Worm (Caenorhabditis elegans) whole organism, L1 larva: ENCODE data around the gene Y32G9A.2.

ENCODE experiments used
- C34B4.2 ChIP-seq: sonication (generic microtip); optimal IDR thresholded peaks from 2 replicates; lab custom pipeline; 2017; ENCODE audit warnings: mild to moderate bottlenecking, missing genetic modification characterization, missing compliant biosample characterization
- F16B12.6 ChIP-seq: fragments of 150-350 bp; optimal IDR thresholded peaks from 2 replicates; lab custom pipeline; 2014; ENCODE audit warnings: missing biosample characterization, missing genetic modification characterization
- aha-1 ChIP-seq: fragments of 150-350 bp; optimal IDR thresholded peaks from 2 replicates; lab custom pipeline; 2014; ENCODE audit warnings: missing biosample characterization, missing genetic modification characterization
- alr-1 ChIP-seq: fragments of 200-800 bp; sonication (Bioruptor generic); optimal IDR thresholded peaks from 2 replicates; lab custom pipeline; 2018; ENCODE audit warnings: borderline replicate concordance, mild to moderate bottlenecking, missing genetic modification characterization, missing compliant biosample characterization
- ama-1 ChIP-seq: fragments of 150-350 bp; optimal IDR thresholded peaks from 2 replicates; lab custom pipeline; 2014
- ceh-82 ChIP-seq, 3 experiments: fragments of 150-350 bp in 1 of 3; sonication (generic microtip) in 2 of 3; optimal IDR thresholded peaks; 2 replicates each; lab custom pipeline; 2014 to 2017; ENCODE audit warnings: missing biosample characterization in 3 of 3, missing genetic modification characterization in 3 of 3
- ceh-90 ChIP-seq: sonication (generic microtip); optimal IDR thresholded peaks from 2 replicates; lab custom pipeline; 2016; ENCODE audit warnings: missing genetic modification characterization, missing compliant biosample characterization
- efl-3 ChIP-seq: fragments of 200-800 bp; sonication (Bioruptor generic); optimal IDR thresholded peaks from 2 replicates; lab custom pipeline; 2018; ENCODE audit warnings: mild to moderate bottlenecking, missing genetic modification characterization, missing compliant biosample characterization
- egl-27 ChIP-seq, 2 experiments: fragments of 150-350 bp in 1 of 2; sonication (generic microtip); optimal IDR thresholded peaks; 3 replicates each; lab custom pipeline; 2017 to 2018; ENCODE audit warnings: missing biosample characterization in 2 of 2, missing genetic modification characterization in 2 of 2, missing genetic modification reagents in 2 of 2
- elt-2 ChIP-seq: sonication (generic microtip); optimal IDR thresholded peaks from 2 replicates; lab custom pipeline; 2016; ENCODE audit warnings: missing genetic modification characterization, mild to moderate bottlenecking, inconsistent platforms, missing compliant biosample characterization, missing genetic modification reagents
- ets-5 ChIP-seq: fragments of 200-800 bp; sonication (Bioruptor generic); IDR thresholded peaks from 2 replicates; pipeline ENCODE4 v1.3.6; 2022; ENCODE audit warnings: missing genetic modification characterization, missing compliant biosample characterization
- fkh-4 ChIP-seq: sonication (generic microtip); optimal IDR thresholded peaks from 2 replicates; lab custom pipeline; 2016; ENCODE audit warnings: missing compliant biosample characterization, missing genetic modification characterization, borderline replicate concordance
- fkh-8 ChIP-seq: sonication (generic microtip); optimal IDR thresholded peaks from 2 replicates; lab custom pipeline; 2016; ENCODE audit warnings: mild to moderate bottlenecking, missing genetic modification characterization, missing compliant biosample characterization
- fos-1 ChIP-seq: fragments of 150-350 bp; optimal IDR thresholded peaks from 2 replicates; lab custom pipeline; 2014; ENCODE audit warnings: missing biosample characterization, missing genetic modification characterization
- hlh-17 ChIP-seq: fragments of 200-800 bp; sonication (Bioruptor generic); optimal IDR thresholded peaks from 2 replicates; lab custom pipeline; 2018; ENCODE audit warnings: missing genetic modification characterization, mild to moderate bottlenecking, missing compliant biosample characterization, moderate library complexity, borderline replicate concordance
- hlh-4 ChIP-seq: sonication (generic microtip); optimal IDR thresholded peaks from 2 replicates; lab custom pipeline; 2016; ENCODE audit warnings: mild to moderate bottlenecking, missing genetic modification characterization, missing compliant biosample characterization
- hpl-2 ChIP-seq: fragments of 150-350 bp; optimal IDR thresholded peaks from 2 replicates; lab custom pipeline; 2014; ENCODE audit warnings: missing biosample characterization, missing genetic modification reagents, missing genetic modification characterization
- isw-1 ChIP-seq: fragments of 200-800 bp; sonication (Bioruptor generic); IDR thresholded peaks from 2 replicates; pipeline ENCODE4 v1.3.6; 2022; ENCODE audit warnings: missing genetic modification characterization, missing compliant biosample characterization
- lin-35 ChIP-seq, 2 experiments: fragments of 150-350 bp; optimal IDR thresholded peaks; 2 replicates each; lab custom pipeline; 2014; ENCODE audit warnings: missing biosample characterization in 2 of 2, missing genetic modification characterization in 2 of 2, missing genetic modification reagents in 2 of 2
- lin-39 ChIP-seq: fragments of 150-350 bp; optimal IDR thresholded peaks from 2 replicates; lab custom pipeline; 2014; ENCODE audit warnings: missing biosample characterization, missing genetic modification reagents, missing genetic modification characterization
- lsy-2 ChIP-seq, 2 experiments: fragments of 150-350 bp; optimal IDR thresholded peaks; 2 replicates each; lab custom pipeline; 2014; ENCODE audit warnings: missing biosample characterization in 2 of 2, missing genetic modification characterization in 2 of 2
- nhr-11 ChIP-seq: fragments of 150-350 bp; optimal IDR thresholded peaks from 2 replicates; lab custom pipeline; 2014; ENCODE audit warnings: missing biosample characterization, missing genetic modification characterization
- nhr-12 ChIP-seq: sonication (generic microtip); optimal IDR thresholded peaks from 2 replicates; lab custom pipeline; 2017; ENCODE audit warnings: missing biosample characterization, missing genetic modification characterization
- nhr-19 ChIP-seq: fragments of 200-800 bp; sonication (Bioruptor generic); conservative IDR thresholded peaks from 2 replicates; pipeline ENCODE4 v1.3.6; 2022; ENCODE audit warnings: missing genetic modification characterization, missing compliant biosample characterization
- nhr-28 ChIP-seq: fragments of 150-350 bp; optimal IDR thresholded peaks from 2 replicates; lab custom pipeline; 2014; ENCODE audit warnings: missing biosample characterization, missing genetic modification characterization
- nhr-47 ChIP-seq: sonication (generic microtip); optimal IDR thresholded peaks from 2 replicates; lab custom pipeline; 2016; ENCODE audit warnings: mild to moderate bottlenecking, missing genetic modification characterization, moderate library complexity, missing compliant biosample characterization
- nhr-71 ChIP-seq: sonication (generic microtip); optimal IDR thresholded peaks from 2 replicates; lab custom pipeline; 2016; ENCODE audit warnings: mild to moderate bottlenecking, missing genetic modification characterization, moderate library complexity, missing compliant biosample characterization
- nhr-76 ChIP-seq: sonication (generic microtip); optimal IDR thresholded peaks from 2 replicates; lab custom pipeline; 2017; ENCODE audit warnings: missing biosample characterization, missing genetic modification characterization
- nhr-84 ChIP-seq: sonication (generic microtip); optimal IDR thresholded peaks from 2 replicates; lab custom pipeline; 2017; ENCODE audit warnings: missing biosample characterization, missing genetic modification characterization
- nhr-90 ChIP-seq: sonication (generic microtip); optimal IDR thresholded peaks from 2 replicates; lab custom pipeline; 2016; ENCODE audit warnings: mild to moderate bottlenecking, missing genetic modification characterization, missing compliant biosample characterization; ENCODE audit not compliant: poor library complexity
- pax-3 ChIP-seq: fragments of 200-800 bp; sonication (Bioruptor generic); optimal IDR thresholded peaks from 2 replicates; lab custom pipeline; 2018; ENCODE audit warnings: mild to moderate bottlenecking, missing genetic modification characterization, moderate library complexity, missing compliant biosample characterization
- pqm-1 ChIP-seq: sonication (generic microtip); optimal IDR thresholded peaks from 3 replicates; lab custom pipeline; 2017; ENCODE audit warnings: missing biosample characterization, missing genetic modification characterization
- snpc-4 ChIP-seq: fragments of 150-350 bp; optimal IDR thresholded peaks from 2 replicates; lab custom pipeline; 2014; ENCODE audit warnings: missing biosample characterization, missing genetic modification characterization
- snu-23 ChIP-seq: sonication (generic microtip); optimal IDR thresholded peaks from 2 replicates; lab custom pipeline; 2016; ENCODE audit warnings: missing genetic modification characterization, missing compliant biosample characterization
- sptf-1 ChIP-seq: fragments of 150-350 bp; optimal IDR thresholded peaks from 2 replicates; lab custom pipeline; 2014; ENCODE audit warnings: missing biosample characterization, missing genetic modification characterization
- tbx-2 ChIP-seq: sonication (generic microtip); optimal IDR thresholded peaks from 2 replicates; lab custom pipeline; 2016; ENCODE audit warnings: missing genetic modification characterization, missing compliant biosample characterization
- tlp-1 ChIP-seq: fragments of 150-350 bp; optimal IDR thresholded peaks from 2 replicates; lab custom pipeline; 2014; ENCODE audit warnings: missing biosample characterization, missing genetic modification characterization
- unc-98 ChIP-seq: fragments of 200-800 bp; sonication (Bioruptor generic); IDR thresholded peaks from 2 replicates; pipeline ENCODE4 v1.3.6; 2022; ENCODE audit warnings: missing genetic modification characterization, missing compliant biosample characterization
- zip-4 ChIP-seq: fragments of 200-800 bp; sonication (Bioruptor generic); optimal IDR thresholded peaks from 2 replicates; lab custom pipeline; 2018; ENCODE audit warnings: mild to moderate bottlenecking, missing genetic modification characterization, moderate library complexity, missing compliant biosample characterization
- ztf-4 ChIP-seq: fragments of 150-350 bp; optimal IDR thresholded peaks from 2 replicates; lab custom pipeline; 2014; ENCODE audit warnings: missing biosample characterization, missing genetic modification characterization

Gene Y32G9A.2

ce11 chrV:1955246-1955645, 36.9 kb downstream of the Y32G9A.2 start:
- TF ChIP-seq pax-3 (tag; lab: Kevin White, UChicago) = no peak
- no peak for TF ChIP-seq ceh-82 (tag; optimal IDR thresholded peaks at IDR 0.05; lab: Kevin White, UChicago)
- no peak for TF ChIP-seq fkh-8 (tag; lab: Kevin White, UChicago)
- TF ChIP-seq lin-39 (tag; lab: Kevin White, UChicago) = no peak
- no peak for TF ChIP-seq nhr-84
- TF ChIP-seq ceh-90 (tag; lab: Kevin White, UChicago) = no peak
- TF ChIP-seq ztf-4 (tag; lab: Kevin White, UChicago) = no peak
- no peak for TF ChIP-seq lin-35 (GFP tag; optimal IDR thresholded peaks at IDR 0.05; lab: Kevin White, UChicago)
- no peak for TF ChIP-seq elt-2 (tag; lab: Kevin White, UChicago)
- TF ChIP-seq nhr-11 = no peak
- no peak for TF ChIP-seq alr-1 (tag; lab: Kevin White, UChicago)
- no peak for TF ChIP-seq lsy-2 (tag; optimal IDR thresholded peaks at IDR 0.05; lab: Kevin White, UChicago)
- no peak for TF ChIP-seq pqm-1
- TF ChIP-seq nhr-28 (tag; lab: Kevin White, UChicago) = no peak
- no peak for TF ChIP-seq nhr-47 (tag; lab: Kevin White, UChicago)
- TF ChIP-seq egl-27 (tag; optimal IDR thresholded peaks at IDR 0.05; lab: Kevin White, UChicago) = no peak
- TF ChIP-seq snpc-4 (tag; lab: Kevin White, UChicago) = no peak
- no peak for TF ChIP-seq nhr-90 (tag; lab: Kevin White, UChicago)

ce11 chrV:1957110-1957509, 38.8 kb downstream of the Y32G9A.2 start, which contains the start of gene fipr-25:
Gene fipr-25, plus strand, starts transcription at chrV:1957410.
- no peak for TF ChIP-seq hlh-4 (tag; lab: Kevin White, UChicago)
- no peak for TF ChIP-seq aha-1 (tag; lab: Kevin White, UChicago)
- TF ChIP-seq nhr-76 = no peak
- no peak for TF ChIP-seq snu-23 (GFP tag; lab: Kevin White, UChicago)
- no peak for TF ChIP-seq tbx-2
- no peak for TF ChIP-seq tlp-1 (tag; lab: Kevin White, UChicago)

- no peak for TF ChIP-seq F16B12.6 (tag; lab: Kevin White, UChicago)
- TF ChIP-seq nhr-76 = no peak
- TF ChIP-seq ztf-4 (tag; lab: Kevin White, UChicago) = no peak
- TF ChIP-seq C34B4.2 (tag; lab: Kevin White, UChicago) = no peak
- no peak for TF ChIP-seq fkh-4 (tag; lab: Kevin White, UChicago)
- no peak for TF ChIP-seq fos-1 (tag; lab: Kevin White, UChicago)
- no peak for TF ChIP-seq hlh-17
- TF ChIP-seq ama-1 = no peak
- TF ChIP-seq zip-4 (GFP tag; lab: Kevin White, UChicago) = no peak
- TF ChIP-seq lin-39 (tag; lab: Kevin White, UChicago) = no peak
- no peak for TF ChIP-seq ets-5 (GFP tag; lab: Robert Waterston, UW)
- no peak for TF ChIP-seq nhr-71 (tag; lab: Kevin White, UChicago)
- no peak for TF ChIP-seq sptf-1 (tag; lab: Kevin White, UChicago)
- TF ChIP-seq hpl-2 = no peak
- TF ChIP-seq efl-3 (GFP tag; lab: Kevin White, UChicago) = no peak
- no peak for TF ChIP-seq nhr-12
- no peak for TF ChIP-seq unc-98
- no peak for TF ChIP-seq snu-23 (GFP tag; lab: Kevin White, UChicago)
- no peak for TF ChIP-seq nhr-19 (GFP tag; lab: Robert Waterston, UW)
- TF ChIP-seq isw-1 (GFP tag; lab: Robert Waterston, UW) = no peak
Observed at ce11 chrV:1961453-1961852, 43.1 kb downstream of the Y32G9A.2 start, which contains the start of gene Y40B10B.1. Gene Y40B10B.1, minus strand, starts transcription at chrV:1961553.
